Worm (Caenorhabditis elegans) whole organism, L4 larva: ENCODE measurements around the gene srt-29.

Experiments
- D1046.2 ChIP-seq: fragments of 200-800 bp; sonication (Bioruptor generic); IDR thresholded peaks from 2 replicates; pipeline ENCODE4 v1.3.6; 2022; ENCODE audit warnings: missing genetic modification characterization, missing compliant biosample characterization
- F49E8.2 ChIP-seq: sonication (generic microtip); optimal IDR thresholded peaks from 2 replicates; lab custom pipeline; 2016; ENCODE audit warnings: missing compliant biosample characterization, mild to moderate bottlenecking, missing genetic modification characterization, borderline replicate concordance
- T20F7.1 ChIP-seq: fragments of 200-800 bp; sonication (Bioruptor generic); optimal IDR thresholded peaks from 2 replicates; lab custom pipeline; 2018; ENCODE audit warnings: mild to moderate bottlenecking, missing genetic modification characterization, missing compliant biosample characterization
- Y5F2A.4 ChIP-seq: fragments of 200-800 bp; sonication (Bioruptor generic); optimal IDR thresholded peaks from 2 replicates; lab custom pipeline; 2018; ENCODE audit warnings: mild to moderate bottlenecking, missing genetic modification characterization, missing compliant biosample characterization
- Y75B8A.6 ChIP-seq: fragments of 200-800 bp; sonication (Bioruptor generic); IDR thresholded peaks from 2 replicates; pipeline ENCODE4 v1.3.6; 2022; ENCODE audit warnings: missing genetic modification reagents, missing genetic modification characterization, missing compliant biosample characterization
- aha-1 ChIP-seq: fragments of 150-350 bp; peaks from one replicate; lab custom pipeline; 2014; ENCODE audit warnings: missing biosample characterization, missing genetic modification characterization
- aly-2 ChIP-seq: sonication (generic microtip); optimal IDR thresholded peaks from 2 replicates; lab custom pipeline; 2018; ENCODE audit warnings: missing biosample characterization, missing genetic modification characterization
- attf-4 ChIP-seq: sonication (generic microtip); optimal IDR thresholded peaks from 3 replicates; lab custom pipeline; 2017; ENCODE audit warnings: missing biosample characterization, missing genetic modification characterization
- ceh-20 ChIP-seq: fragments of 200-800 bp; sonication (Bioruptor generic); IDR thresholded peaks from 2 replicates; pipeline ENCODE4 v1.3.6; 2022; ENCODE audit warnings: missing genetic modification reagents, missing genetic modification characterization, missing compliant biosample characterization
- ceh-28 ChIP-seq: fragments of 150-350 bp; optimal IDR thresholded peaks from 2 replicates; lab custom pipeline; 2014; ENCODE audit warnings: missing biosample characterization, missing genetic modification reagents, missing genetic modification characterization
- ceh-62 ChIP-seq: sonication (generic microtip); optimal IDR thresholded peaks from 2 replicates; lab custom pipeline; 2017; ENCODE audit warnings: missing biosample characterization, missing genetic modification characterization
- daf-12 ChIP-seq: fragments of 150-350 bp; optimal IDR thresholded peaks from 2 replicates; lab custom pipeline; 2014; ENCODE audit warnings: missing biosample characterization, missing genetic modification reagents, missing genetic modification characterization
- daf-16 ChIP-seq, 3 experiments: sonication (generic microtip); optimal IDR thresholded peaks; 2 replicates each; lab custom pipeline; 2016 to 2017; ENCODE audit warnings: missing genetic modification characterization in 3 of 3, missing genetic modification reagents in 3 of 3, mild to moderate bottlenecking in 2 of 3, missing compliant biosample characterization in 2 of 3, missing biosample characterization in 1 of 3, moderate library complexity in 1 of 3
- daf-8 ChIP-seq: fragments of 200-800 bp; sonication (Bioruptor generic); IDR thresholded peaks from 2 replicates; pipeline ENCODE4 v1.3.6; 2022; ENCODE audit warnings: missing genetic modification characterization, missing compliant biosample characterization
- dmd-8 ChIP-seq: fragments of 200-800 bp; sonication (Bioruptor generic); IDR thresholded peaks from 2 replicates; pipeline ENCODE4 v1.3.6; 2022; ENCODE audit warnings: missing genetic modification characterization, missing compliant biosample characterization
- dmd-9 ChIP-seq: fragments of 200-800 bp; sonication (Bioruptor generic); IDR thresholded peaks from 2 replicates; pipeline ENCODE4 v1.3.6; 2022; ENCODE audit warnings: missing genetic modification reagents, missing genetic modification characterization, missing compliant biosample characterization
- dpl-1 ChIP-seq: fragments of 150-350 bp; optimal IDR thresholded peaks from 2 replicates; lab custom pipeline; 2014; ENCODE audit warnings: missing biosample characterization, missing genetic modification reagents, missing genetic modification characterization
- duxl-1 ChIP-seq: sonication (generic microtip); optimal IDR thresholded peaks from 2 replicates; lab custom pipeline; 2016; ENCODE audit warnings: mild to moderate bottlenecking, missing genetic modification characterization, moderate library complexity, missing compliant biosample characterization; ENCODE audit not compliant: poor library complexity
- dve-1 ChIP-seq: sonication (generic microtip); optimal IDR thresholded peaks from 2 replicates; lab custom pipeline; 2017; ENCODE audit warnings: antibody characterized with exemption, mild to moderate bottlenecking, missing genetic modification characterization, missing compliant biosample characterization; ENCODE audit not compliant: insufficient read depth
- egl-27 ChIP-seq: sonication (generic microtip); optimal IDR thresholded peaks from 3 replicates; lab custom pipeline; 2017; ENCODE audit warnings: missing biosample characterization, missing genetic modification reagents, missing genetic modification characterization
- egl-43 ChIP-seq: fragments of 200-800 bp; sonication (Bioruptor generic); IDR thresholded peaks from 2 replicates; pipeline ENCODE4 v1.3.6; 2022; ENCODE audit warnings: missing genetic modification reagents, missing genetic modification characterization, missing compliant biosample characterization
- fkh-10 ChIP-seq: fragments of 150-350 bp; optimal IDR thresholded peaks from 2 replicates; lab custom pipeline; 2014; ENCODE audit warnings: missing biosample characterization, missing genetic modification reagents, missing genetic modification characterization
- hif-1 ChIP-seq, 2 experiments: sonication (generic microtip); optimal IDR thresholded peaks; 2 replicates each; lab custom pipeline; 2016 to 2017; ENCODE audit warnings: missing compliant biosample characterization in 2 of 2, missing genetic modification characterization in 2 of 2, missing genetic modification reagents in 2 of 2, missing genotype in 2 of 2, mild to moderate bottlenecking in 1 of 2
- lim-7 ChIP-seq: fragments of 200-800 bp; sonication (Bioruptor generic); IDR thresholded peaks from 2 replicates; pipeline ENCODE4 v1.3.6; 2022; ENCODE audit warnings: missing genetic modification characterization, missing compliant biosample characterization
- lin-38 ChIP-seq: fragments of 200-800 bp; sonication (Bioruptor generic); IDR thresholded peaks from 2 replicates; pipeline ENCODE4 v1.3.6; 2022; ENCODE audit warnings: missing genetic modification reagents, missing genetic modification characterization, missing compliant biosample characterization
- lir-3 ChIP-seq: sonication (generic microtip); optimal IDR thresholded peaks from 2 replicates; lab custom pipeline; 2016; ENCODE audit warnings: mild to moderate bottlenecking, missing genetic modification characterization, missing compliant biosample characterization
- lsy-2 ChIP-seq, 2 experiments: fragments of 150-350 bp in 1 of 2; sonication (generic microtip) in 1 of 2; optimal IDR thresholded peaks; 2 replicates each; lab custom pipeline; 2014 to 2017; ENCODE audit warnings: missing biosample characterization in 2 of 2, missing genetic modification characterization in 2 of 2
- mdl-1 ChIP-seq, 2 experiments: fragments of 150-350 bp in 1 of 2; sonication (generic microtip) in 1 of 2; optimal IDR thresholded peaks; 2 replicates each; lab custom pipeline; 2014 to 2017; ENCODE audit warnings: missing biosample characterization in 2 of 2, missing genetic modification characterization in 2 of 2
- mep-1 ChIP-seq: fragments of 150-350 bp; sonication (generic microtip); optimal IDR thresholded peaks from 3 replicates; lab custom pipeline; 2014; ENCODE audit warnings: missing biosample characterization, missing genetic modification characterization
- mes-2 ChIP-seq: sonication (generic microtip); optimal IDR thresholded peaks from 2 replicates; lab custom pipeline; 2016; ENCODE audit warnings: missing genotype, mild to moderate bottlenecking, missing genetic modification characterization, missing compliant biosample characterization; ENCODE audit not compliant: poor library complexity, severe bottlenecking
- nhr-10 ChIP-seq: fragments of 150-350 bp; optimal IDR thresholded peaks from 2 replicates; lab custom pipeline; 2014; ENCODE audit warnings: missing biosample characterization, missing genetic modification characterization
- nhr-25 ChIP-seq: sonication (generic microtip); optimal IDR thresholded peaks from 2 replicates; lab custom pipeline; 2017; ENCODE audit warnings: missing genetic modification characterization, mild to moderate bottlenecking, missing compliant biosample characterization, antibody characterized with exemption, moderate library complexity, borderline replicate concordance; ENCODE audit not compliant: insufficient read depth
- nhr-28 ChIP-seq: fragments of 150-350 bp; optimal IDR thresholded peaks from 2 replicates; lab custom pipeline; 2014; ENCODE audit warnings: missing biosample characterization, missing genetic modification characterization
- nhr-41 ChIP-seq: fragments of 200-800 bp; sonication (Bioruptor generic); IDR thresholded peaks from 2 replicates; pipeline ENCODE4 v1.3.6; 2022; ENCODE audit warnings: missing genetic modification reagents, missing genetic modification characterization, missing compliant biosample characterization
- nhr-42 ChIP-seq: fragments of 200-800 bp; sonication (Bioruptor generic); IDR thresholded peaks from 2 replicates; pipeline ENCODE4 v1.3.6; 2022; ENCODE audit warnings: missing genetic modification characterization, missing compliant biosample characterization
- nhr-48 ChIP-seq: sonication (generic microtip); optimal IDR thresholded peaks from 2 replicates; lab custom pipeline; 2016; ENCODE audit warnings: mild to moderate bottlenecking, missing genetic modification characterization, missing compliant biosample characterization
- nhr-76 ChIP-seq: fragments of 150-350 bp; optimal IDR thresholded peaks from 2 replicates; lab custom pipeline; 2014; ENCODE audit warnings: missing biosample characterization, missing genetic modification characterization
- nhr-77 ChIP-seq: fragments of 150-350 bp; optimal IDR thresholded peaks from 2 replicates; lab custom pipeline; 2014; ENCODE audit warnings: missing biosample characterization, missing genetic modification characterization
- php-3 ChIP-seq: fragments of 200-800 bp; sonication (Bioruptor generic); IDR thresholded peaks from 2 replicates; pipeline ENCODE4 v1.3.6; 2022; ENCODE audit warnings: missing genetic modification reagents, missing genetic modification characterization, missing compliant biosample characterization
- rbr-2 ChIP-seq: sonication (generic microtip); optimal IDR thresholded peaks from 2 replicates; lab custom pipeline; 2016; ENCODE audit warnings: missing genotype, missing genetic modification characterization, missing compliant biosample characterization
- saeg-2 ChIP-seq: fragments of 200-800 bp; sonication (Bioruptor generic); IDR thresholded peaks from 2 replicates; pipeline ENCODE4 v1.3.6; 2022; ENCODE audit warnings: missing genetic modification reagents, missing genetic modification characterization, missing compliant biosample characterization
- sdz-12 ChIP-seq: fragments of 200-800 bp; sonication (Bioruptor generic); optimal IDR thresholded peaks from 2 replicates; lab custom pipeline; 2018; ENCODE audit warnings: mild to moderate bottlenecking, missing genetic modification characterization, missing compliant biosample characterization
- skn-1 ChIP-seq: fragments of 150-350 bp; optimal IDR thresholded peaks from 2 replicates; lab custom pipeline; 2014; ENCODE audit warnings: missing biosample characterization, missing genetic modification characterization
- tag-97 ChIP-seq: fragments of 200-800 bp; sonication (Bioruptor generic); IDR thresholded peaks from 2 replicates; pipeline ENCODE4 v1.3.6; 2022; ENCODE audit warnings: missing genetic modification characterization, missing compliant biosample characterization
- tra-1 ChIP-seq: fragments of 200-800 bp; sonication (Bioruptor generic); IDR thresholded peaks from 2 replicates; pipeline ENCODE4 v1.3.6; 2022; ENCODE audit warnings: missing genetic modification reagents, missing genetic modification characterization, missing compliant biosample characterization
- unc-130 ChIP-seq: sonication (generic microtip); optimal IDR thresholded peaks from 2 replicates; lab custom pipeline; 2016; ENCODE audit warnings: missing genetic modification reagents, missing genetic modification characterization, missing compliant biosample characterization
- unc-62 ChIP-seq, 3 experiments: fragments of 150-350 bp in 1 of 3; sonication (generic microtip); optimal IDR thresholded peaks in 2 of 3; peaks in 1 of 3; 1 replicate in 1 of 3; 2 replicates in 2 of 3; lab custom pipeline; 2014 to 2017; ENCODE audit warnings: missing biosample characterization in 3 of 3, missing genetic modification characterization in 3 of 3, missing genetic modification reagents in 3 of 3, missing genotype in 1 of 3
- zag-1 ChIP-seq: fragments of 150-350 bp; optimal IDR thresholded peaks from 2 replicates; lab custom pipeline; 2014; ENCODE audit warnings: missing biosample characterization, missing genetic modification characterization
- zfp-2 ChIP-seq: sonication (generic microtip); optimal IDR thresholded peaks from 2 replicates; lab custom pipeline; 2016; ENCODE audit warnings: mild to moderate bottlenecking, missing genetic modification characterization, missing compliant biosample characterization
- zip-11 ChIP-seq: fragments of 200-800 bp; sonication (Bioruptor generic); IDR thresholded peaks from 2 replicates; pipeline ENCODE4 v1.3.6; 2022; ENCODE audit warnings: missing genetic modification characterization, missing compliant biosample characterization
- zip-2 ChIP-seq: fragments of 150-350 bp; optimal IDR thresholded peaks from 2 replicates; lab custom pipeline; 2014; ENCODE audit warnings: missing biosample characterization, missing genetic modification characterization

Gene srt-29

ce11 chrV:2694389-2694788, 24.5 kb downstream of the srt-29 start, which contains the start of gene Y45G12B.2 (continued):
- TF ChIP-seq lim-7 (GFP tag; lab: Robert Waterston, UW): 0 out of 2 replicates have a peak, but pooled peaks have one; percentile 21
- peak; percentile 95 to 99 for TF ChIP-seq lsy-2 (tag; optimal IDR thresholded peaks at IDR 0.05; lab: Kevin White, UChicago)
- no peak for TF ChIP-seq tra-1 (GFP tag; lab: Robert Waterston, UW)
- TF ChIP-seq unc-130 (GFP tag; lab: Kevin White, UChicago): peak; percentile 11
- TF ChIP-seq ceh-28: no peak
- TF ChIP-seq saeg-2: no peak
- TF ChIP-seq php-3 (GFP tag; lab: Robert Waterston, UW): no peak
- no peak for TF ChIP-seq sdz-12
- peak; percentile 71 for TF ChIP-seq nhr-28 (tag; lab: Kevin White, UChicago)
- no peak for TF ChIP-seq ceh-20 (GFP tag; lab: Robert Waterston, UW)
- no peak for TF ChIP-seq attf-4 (tag; lab: Kevin White, UChicago)
- TF ChIP-seq nhr-77 (tag; lab: Kevin White, UChicago): peak; percentile 72
- no peak for TF ChIP-seq aly-2 (tag; lab: Kevin White, UChicago)
- no peak for TF ChIP-seq zfp-2
- no peak for TF ChIP-seq zip-11 (GFP tag; lab: Robert Waterston, UW)
- no peak for TF ChIP-seq duxl-1 (tag; lab: Kevin White, UChicago)
- no peak for TF ChIP-seq fkh-10 (GFP tag; lab: Kevin White, UChicago)
- no peak for TF ChIP-seq nhr-48 (tag; lab: Kevin White, UChicago)
- no peak for TF ChIP-seq Y5F2A.4 (GFP tag; lab: Kevin White, UChicago)
- no peak for TF ChIP-seq lir-3 (tag; lab: Kevin White, UChicago)
- peak in 1 of 2 experiments; percentile 57 for TF ChIP-seq mdl-1 (tag; optimal IDR thresholded peaks at IDR 0.05; lab: Kevin White, UChicago)
- TF ChIP-seq dpl-1: peak; percentile 72
- no peak for TF ChIP-seq D1046.2 (GFP tag; lab: Robert Waterston, UW)
- no peak for TF ChIP-seq zip-2 (tag; lab: Kevin White, UChicago)
- no peak for TF ChIP-seq tag-97
- TF ChIP-seq egl-27: no peak
- TF ChIP-seq dmd-8 (GFP tag; lab: Robert Waterston, UW): no peak
- no peak for TF ChIP-seq aha-1
- TF ChIP-seq F49E8.2 (tag; lab: Kevin White, UChicago): peak; percentile 17
- no peak for TF ChIP-seq nhr-42
- no peak for TF ChIP-seq zag-1 (tag; lab: Kevin White, UChicago)
- TF ChIP-seq lin-38 (GFP tag; lab: Robert Waterston, UW): peak; percentile 80
- peak; percentile 85 for TF ChIP-seq mes-2 (tag; lab: Kevin White, UChicago)
- TF ChIP-seq daf-8 (GFP tag; lab: Robert Waterston, UW): no peak
- no peak for TF ChIP-seq nhr-41
- TF ChIP-seq skn-1 (tag; lab: Kevin White, UChicago): no peak
- no peak for TF ChIP-seq nhr-76 (tag; lab: Kevin White, UChicago)
- no peak for TF ChIP-seq egl-43 (GFP tag; lab: Robert Waterston, UW)
- TF ChIP-seq dve-1 (tag; lab: Kevin White, UChicago): peak; percentile 54
- TF ChIP-seq mep-1 (tag; lab: Kevin White, UChicago): peak; percentile 63
- TF ChIP-seq nhr-10 (tag; lab: Kevin White, UChicago): no peak
- no peak for TF ChIP-seq Y75B8A.6 (GFP tag; lab: Robert Waterston, UW)
- no peak for TF ChIP-seq nhr-25 (tag; lab: Kevin White, UChicago)
- TF ChIP-seq unc-62 (GFP tag; optimal IDR thresholded peaks at IDR 0.05 in 1 of 2; lab: Kevin White, UChicago): no peak
- TF ChIP-seq unc-62 (tag; optimal IDR thresholded peaks at IDR 0.05; lab: Kevin White, UChicago): no peak
- peak in 1 of 2 experiments; percentile 53 for TF ChIP-seq hif-1 (tag; optimal IDR thresholded peaks at IDR 0.05; lab: Kevin White, UChicago)
- TF ChIP-seq ceh-62: no peak
- TF ChIP-seq T20F7.1 (GFP tag; lab: Kevin White, UChicago): no peak
- peak; percentile 31 for TF ChIP-seq rbr-2
- no peak for TF ChIP-seq daf-12 (tag; lab: Kevin White, UChicago)
- no peak for TF ChIP-seq dmd-9 (GFP tag; lab: Robert Waterston, UW)
- TF ChIP-seq daf-16 (GFP tag; optimal IDR thresholded peaks at IDR 0.05; lab: Kevin White, UChicago): no peak
- peak; percentile 30 for TF ChIP-seq daf-16 (tag; optimal IDR thresholded peaks at IDR 0.05; lab: Kevin White, UChicago)
